Worm (Caenorhabditis elegans) whole organism, L4 larva: ENCODE data around the gene sand-1.
"Not testable (repeated sequence)": the region's sequence is repeated elsewhere in the genome, so short reads cannot be mapped to it uniquely, and the experiment has no call there.

ENCODE experiments used
- F10B5.3 ChIP-seq: sonication (generic microtip); optimal IDR thresholded peaks from 2 replicates; lab custom pipeline; 2016; ENCODE audit warnings: mild to moderate bottlenecking, missing genetic modification characterization, missing compliant biosample characterization
- F44E2.7 ChIP-seq: fragments of 200-800 bp; sonication (Bioruptor generic); IDR thresholded peaks from 2 replicates; pipeline ENCODE4 v2.1.2; 2022; ENCODE audit warnings: missing genetic modification characterization, missing compliant biosample characterization
- T26A8.4 ChIP-seq: fragments of 200-800 bp; sonication (Bioruptor generic); IDR thresholded peaks from 2 replicates; pipeline ENCODE4 v1.3.6; 2022; ENCODE audit warnings: missing genetic modification characterization, missing compliant biosample characterization
- Y105C5A.15 ChIP-seq: fragments of 200-800 bp; sonication (Bioruptor generic); IDR thresholded peaks from 2 replicates; pipeline ENCODE4 v1.3.6; 2022; ENCODE audit warnings: missing genetic modification characterization, missing compliant biosample characterization
- Y48G9A.11 ChIP-seq: fragments of 200-800 bp; sonication (Bioruptor generic); IDR thresholded peaks from 2 replicates; pipeline ENCODE4 v1.3.6; 2022; ENCODE audit warnings: missing genetic modification reagents, missing genetic modification characterization, missing compliant biosample characterization
- ZK337.2 ChIP-seq: fragments of 200-800 bp; sonication (Bioruptor generic); IDR thresholded peaks from 2 replicates; pipeline ENCODE4 v1.3.6; 2022; ENCODE audit warnings: missing genetic modification reagents, missing genetic modification characterization, missing compliant biosample characterization
- aha-1 ChIP-seq: fragments of 150-350 bp; peaks from one replicate; lab custom pipeline; 2014; ENCODE audit warnings: missing biosample characterization, missing genetic modification characterization
- ama-1 ChIP-seq: fragments of 150-350 bp; optimal IDR thresholded peaks from 2 replicates; lab custom pipeline; 2014; ENCODE audit warnings: inconsistent platforms, mixed read lengths
- ces-1 ChIP-seq: fragments of 150-350 bp; sonication (generic microtip); optimal IDR thresholded peaks from 4 replicates; lab custom pipeline; 2014; ENCODE audit warnings: missing biosample characterization, missing genetic modification reagents, missing genetic modification characterization
- daf-16 ChIP-seq, 3 experiments: sonication (generic microtip); optimal IDR thresholded peaks; 2 replicates each; lab custom pipeline; 2016 to 2017; ENCODE audit warnings: missing genetic modification characterization in 3 of 3, missing genetic modification reagents in 3 of 3, mild to moderate bottlenecking in 2 of 3, missing compliant biosample characterization in 2 of 3, missing biosample characterization in 1 of 3, moderate library complexity in 1 of 3
- daf-19 ChIP-seq: fragments of 200-800 bp; sonication (Bioruptor generic); conservative IDR thresholded peaks from 2 replicates; pipeline ENCODE4 v1.3.6; 2022; ENCODE audit warnings: missing genetic modification characterization, missing compliant biosample characterization
- dmd-6 ChIP-seq: fragments of 200-800 bp; sonication (Bioruptor generic); IDR thresholded peaks from 2 replicates; pipeline ENCODE4 v1.3.6; 2022; ENCODE audit warnings: missing genetic modification reagents, missing genetic modification characterization, missing compliant biosample characterization
- dve-1 ChIP-seq: sonication (generic microtip); optimal IDR thresholded peaks from 2 replicates; lab custom pipeline; 2017; ENCODE audit warnings: antibody characterized with exemption, mild to moderate bottlenecking, missing genetic modification characterization, missing compliant biosample characterization; ENCODE audit not compliant: insufficient read depth
- hlh-11 ChIP-seq: fragments of 200-800 bp; sonication (Bioruptor generic); optimal IDR thresholded peaks from 2 replicates; lab custom pipeline; 2018; ENCODE audit warnings: mild to moderate bottlenecking, missing genetic modification characterization, missing compliant biosample characterization
- jun-1 ChIP-seq: fragments of 150-350 bp; optimal IDR thresholded peaks from 2 replicates; lab custom pipeline; 2014; ENCODE audit warnings: missing biosample characterization, missing genetic modification reagents, missing genetic modification characterization
- lin-15B ChIP-seq: fragments of 150-350 bp; sonication (generic microtip); optimal IDR thresholded peaks from 3 replicates; lab custom pipeline; 2014; ENCODE audit warnings: missing biosample characterization, missing genetic modification characterization
- lin-38 ChIP-seq: fragments of 200-800 bp; sonication (Bioruptor generic); IDR thresholded peaks from 2 replicates; pipeline ENCODE4 v1.3.6; 2022; ENCODE audit warnings: missing genetic modification reagents, missing genetic modification characterization, missing compliant biosample characterization
- lir-3 ChIP-seq: sonication (generic microtip); optimal IDR thresholded peaks from 2 replicates; lab custom pipeline; 2016; ENCODE audit warnings: mild to moderate bottlenecking, missing genetic modification characterization, missing compliant biosample characterization
- lsy-2 ChIP-seq, 2 experiments: fragments of 150-350 bp in 1 of 2; sonication (generic microtip) in 1 of 2; optimal IDR thresholded peaks; 2 replicates each; lab custom pipeline; 2014 to 2017; ENCODE audit warnings: missing biosample characterization in 2 of 2, missing genetic modification characterization in 2 of 2
- mdl-1 ChIP-seq, 2 experiments: fragments of 150-350 bp in 1 of 2; sonication (generic microtip) in 1 of 2; optimal IDR thresholded peaks; 2 replicates each; lab custom pipeline; 2014 to 2017; ENCODE audit warnings: missing biosample characterization in 2 of 2, missing genetic modification characterization in 2 of 2
- mdt-29 ChIP-seq: fragments of 200-800 bp; sonication (Bioruptor generic); IDR thresholded peaks from 2 replicates; pipeline ENCODE4 v1.3.6; 2022; ENCODE audit warnings: missing genetic modification reagents, missing genetic modification characterization, missing compliant biosample characterization
- mxl-3 ChIP-seq: fragments of 200-800 bp; sonication (Bioruptor generic); optimal IDR thresholded peaks from 2 replicates; lab custom pipeline; 2018; ENCODE audit warnings: mild to moderate bottlenecking, missing genetic modification characterization, missing compliant biosample characterization
- nhr-10 ChIP-seq: fragments of 150-350 bp; optimal IDR thresholded peaks from 2 replicates; lab custom pipeline; 2014; ENCODE audit warnings: missing biosample characterization, missing genetic modification characterization
- nhr-11 ChIP-seq: fragments of 150-350 bp; optimal IDR thresholded peaks from 2 replicates; lab custom pipeline; 2014; ENCODE audit warnings: missing biosample characterization, missing genetic modification characterization
- nhr-28 ChIP-seq: fragments of 150-350 bp; optimal IDR thresholded peaks from 2 replicates; lab custom pipeline; 2014; ENCODE audit warnings: missing biosample characterization, missing genetic modification characterization
- nhr-41 ChIP-seq: fragments of 200-800 bp; sonication (Bioruptor generic); IDR thresholded peaks from 2 replicates; pipeline ENCODE4 v1.3.6; 2022; ENCODE audit warnings: missing genetic modification reagents, missing genetic modification characterization, missing compliant biosample characterization
- pqm-1 ChIP-seq: sonication (generic microtip); optimal IDR thresholded peaks from 2 replicates; lab custom pipeline; 2017; ENCODE audit warnings: missing biosample characterization, missing genetic modification characterization
- rbr-2 ChIP-seq: sonication (generic microtip); optimal IDR thresholded peaks from 2 replicates; lab custom pipeline; 2016; ENCODE audit warnings: missing genotype, missing genetic modification characterization, missing compliant biosample characterization
- sdz-12 ChIP-seq: fragments of 200-800 bp; sonication (Bioruptor generic); optimal IDR thresholded peaks from 2 replicates; lab custom pipeline; 2018; ENCODE audit warnings: mild to moderate bottlenecking, missing genetic modification characterization, missing compliant biosample characterization
- spr-1 ChIP-seq: sonication (generic microtip); optimal IDR thresholded peaks from 2 replicates; lab custom pipeline; 2016; ENCODE audit warnings: mild to moderate bottlenecking, missing genetic modification characterization, missing compliant biosample characterization
- spr-3 ChIP-seq: fragments of 200-800 bp; sonication (Bioruptor generic); optimal IDR thresholded peaks from 2 replicates; lab custom pipeline; 2018; ENCODE audit warnings: mild to moderate bottlenecking, missing genetic modification characterization, missing compliant biosample characterization
- tra-1 ChIP-seq: fragments of 200-800 bp; sonication (Bioruptor generic); IDR thresholded peaks from 2 replicates; pipeline ENCODE4 v1.3.6; 2022; ENCODE audit warnings: missing genetic modification reagents, missing genetic modification characterization, missing compliant biosample characterization
- unc-62 ChIP-seq, 3 experiments: fragments of 150-350 bp in 1 of 3; sonication (generic microtip); optimal IDR thresholded peaks in 2 of 3; peaks in 1 of 3; 1 replicate in 1 of 3; 2 replicates in 2 of 3; lab custom pipeline; 2014 to 2017; ENCODE audit warnings: missing biosample characterization in 3 of 3, missing genetic modification characterization in 3 of 3, missing genetic modification reagents in 3 of 3, missing genotype in 1 of 3
- vab-7 ChIP-seq: fragments of 200-800 bp; sonication (Bioruptor generic); IDR thresholded peaks from 2 replicates; pipeline ENCODE4 v1.3.6; 2022; ENCODE audit warnings: missing genetic modification reagents, missing genetic modification characterization, missing compliant biosample characterization
- zfp-3 ChIP-seq: fragments of 200-800 bp; sonication (Bioruptor generic); conservative IDR thresholded peaks from 2 replicates; pipeline ENCODE4 v1.3.6; 2022; ENCODE audit warnings: missing genetic modification reagents, missing genetic modification characterization, missing compliant biosample characterization

Gene sand-1

ce11 chrIV:5344168-5344567, 22.5 kb upstream of the sand-1 start (continued):
- TF ChIP-seq sdz-12 (no peak), ama-1 (no peak), F10B5.3 (no peak), daf-19 (GFP tag; lab: Robert Waterston, UW) (no peak), mxl-3 (GFP tag; lab: Kevin White, UChicago) (no peak), Y48G9A.11 (no peak), lin-15B (tag; lab: Kevin White, UChicago) (no peak), spr-3 (GFP tag; lab: Kevin White, UChicago) (no peak), vab-7 (GFP tag; lab: Robert Waterston, UW) (no peak), tra-1 (GFP tag; lab: Robert Waterston, UW) (no peak), zfp-3 (GFP tag; lab: Robert Waterston, UW) (no peak), ZK337.2 (GFP tag; lab: Robert Waterston, UW) (no peak), nhr-10 (tag; lab: Kevin White, UChicago) (no peak), nhr-41 (GFP tag; lab: Robert Waterston, UW) (no peak), mdl-1 (tag; optimal IDR thresholded peaks at IDR 0.05; lab: Kevin White, UChicago) (no peak), lir-3 (tag; lab: Kevin White, UChicago) (no peak), nhr-28 (tag; lab: Kevin White, UChicago) (no peak), T26A8.4 (GFP tag; lab: Robert Waterston, UW) (0 out of 2 replicates have a peak, but pooled peaks have one; percentile 29), nhr-11 (no peak), jun-1 (tag; lab: Kevin White, UChicago) (no peak), Y105C5A.15 (no peak), unc-62 (GFP tag; optimal IDR thresholded peaks at IDR 0.05 in 1 of 2; lab: Kevin White, UChicago) (peak in 1 of 2 experiments; percentile 53), unc-62 (tag; optimal IDR thresholded peaks at IDR 0.05; lab: Kevin White, UChicago) (no peak), ces-1 (GFP tag; lab: Kevin White, UChicago) (no peak)

DNA sequence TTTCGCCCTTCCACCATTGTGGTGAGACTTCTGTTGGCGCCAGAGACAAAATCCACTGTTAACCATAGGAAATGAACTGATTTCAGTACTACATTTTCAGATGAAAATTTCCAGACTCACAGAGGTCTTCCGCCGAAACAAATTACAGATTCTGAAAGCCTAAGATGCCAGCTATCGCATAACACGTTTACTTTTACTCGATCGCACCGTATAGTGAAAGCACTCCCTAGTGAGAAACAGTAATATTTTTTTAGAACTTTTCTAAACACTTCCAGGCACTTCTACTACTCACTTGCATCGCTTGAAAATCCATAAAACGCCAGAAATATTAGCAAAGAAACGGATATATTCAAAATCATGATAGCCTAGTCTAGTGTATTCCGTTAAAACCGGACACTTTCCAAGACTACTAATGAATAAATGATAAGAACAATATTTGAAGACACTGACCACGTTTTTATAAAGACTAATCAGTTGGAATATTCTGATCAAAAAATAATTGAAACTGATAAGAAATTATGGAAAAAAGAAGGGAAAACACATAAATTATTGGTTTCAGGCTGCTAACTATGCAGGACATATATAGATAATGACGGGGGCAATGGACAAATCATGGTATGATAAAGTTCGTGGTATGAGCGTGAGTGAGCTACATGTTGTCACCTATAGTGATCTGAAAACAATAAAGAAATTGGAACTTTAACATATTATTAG, 16.0 kb upstream of the sand-1 start, which contains the start of gene gba-4:
Gene gba-4, minus strand, starts transcription at position 418 of the 714 bp plus-strand sequence.
- TF ChIP-seq pqm-1 (tag; lab: Kevin White, UChicago): peak; percentile 84
- TF ChIP-seq hlh-11 (tag; lab: Kevin White, UChicago): peak; percentile 30
- peak; percentile 74 for TF ChIP-seq dve-1 (tag; lab: Kevin White, UChicago)
- TF ChIP-seq aha-1: peak; percentile 83
- TF ChIP-seq daf-16 (GFP tag; optimal IDR thresholded peaks at IDR 0.05; lab: Kevin White, UChicago): not testable (repeated sequence)
- TF ChIP-seq daf-16 (tag; optimal IDR thresholded peaks at IDR 0.05; lab: Kevin White, UChicago): peak; percentile 40
- peak; percentile 62 for TF ChIP-seq dmd-6
- peak; percentile 35 for TF ChIP-seq nhr-28 (tag; lab: Kevin White, UChicago)
- TF ChIP-seq, all 104 proteins: peak for 7; not testable (repeated sequence) for 97

DNA sequence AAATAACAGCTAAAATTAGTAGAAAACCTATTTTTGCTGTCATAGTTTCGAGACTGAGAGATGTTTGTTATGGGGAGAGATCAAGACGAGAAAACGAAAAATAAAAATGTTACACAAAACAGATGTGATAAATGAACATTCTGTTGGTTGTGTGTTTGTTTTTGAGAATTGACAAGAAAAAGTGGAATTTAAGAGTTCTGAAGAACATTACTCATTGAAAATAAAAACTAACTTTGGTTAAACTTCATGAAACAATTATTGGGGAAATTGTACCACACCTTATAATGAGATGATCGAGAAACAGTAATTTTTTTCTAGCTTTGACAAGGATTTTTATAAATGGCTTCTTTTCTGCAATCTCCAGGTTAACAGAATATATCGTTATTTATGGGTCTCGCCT, 13.3 kb upstream of the sand-1 start, which contains the start of gene Y4C6B.7:
Gene Y4C6B.7, minus strand, starts transcription at position 101 of the 400 bp plus-strand sequence.
- TF ChIP-seq rbr-2 (tag; lab: Kevin White, UChicago): no peak
- TF ChIP-seq F44E2.7 (GFP tag; lab: Robert Waterston, UW): no peak
- TF ChIP-seq aha-1: peak; percentile 46
- no peak for TF ChIP-seq spr-1 (tag; lab: Kevin White, UChicago)

ce11 chrIV:5354124-5354523, 12.5 kb upstream of the sand-1 start, which contains the start of gene Y4C6B.1:
Gene Y4C6B.1, plus strand, starts transcription at chrIV:5354488.
- TF ChIP-seq lin-38 (GFP tag; lab: Robert Waterston, UW) (peak; percentile 87), mdt-29 (GFP tag; lab: Robert Waterston, UW) (no peak), lsy-2 (tag; optimal IDR thresholded peaks at IDR 0.05; lab: Kevin White, UChicago) (peak in 1 of 2 experiments; percentile 83)
